Fruit fly (Drosophila melanogaster) whole organism, embryonic: ENCODE results near the gene Alp5.
A peak's percentile ranks its signal among the peaks of the same experiment; 100 is the strongest.

Experiments
- Asciz ChIP-seq: fragments of 200-800 bp; sonication (Bioruptor generic); optimal IDR thresholded peaks from 2 replicates; lab custom pipeline; 2017; ENCODE audit warnings: missing biosample characterization, mild to moderate bottlenecking, missing genetic modification characterization, missing genetic modification reagents
- Bdp1 ChIP-seq: fragments of 200-800 bp; sonication (Bioruptor generic); optimal IDR thresholded peaks from 3 replicates; lab custom pipeline; 2016; ENCODE audit warnings: missing biosample characterization, missing genetic modification characterization
- CG10267 ChIP-seq: fragments of 200-800 bp; sonication (Bioruptor generic); optimal IDR thresholded peaks from 2 replicates; lab custom pipeline; 2018; ENCODE audit warnings: missing biosample characterization, mild to moderate bottlenecking, missing genetic modification characterization, moderate library complexity
- CG11085 ChIP-seq: fragments of 200-800 bp; sonication (Bioruptor generic); IDR thresholded peaks from 2 replicates; pipeline ENCODE4 v1.3.6; 2022; ENCODE audit warnings: missing biosample characterization, missing genetic modification characterization
- CG11560 ChIP-seq: fragments of 200-800 bp; sonication (Bioruptor generic); IDR thresholded peaks from 3 replicates; pipeline ENCODE4 v1.3.6; 2022; ENCODE audit warnings: missing biosample characterization, missing genetic modification characterization
- CG1233 ChIP-seq: fragments of 200-800 bp; sonication (Bioruptor generic); optimal IDR thresholded peaks from 4 replicates; lab custom pipeline; 2018; ENCODE audit warnings: missing biosample characterization, mild to moderate bottlenecking, missing genetic modification characterization
- CG15073 ChIP-seq: fragments of 200-800 bp; sonication (Bioruptor generic); optimal IDR thresholded peaks from 2 replicates; lab custom pipeline; 2016; ENCODE audit warnings: missing biosample characterization, missing genetic modification characterization
- CG15269 ChIP-seq: fragments of 200-800 bp; sonication (Bioruptor generic); optimal IDR thresholded peaks from 2 replicates; lab custom pipeline; 2018; ENCODE audit warnings: missing biosample characterization, mild to moderate bottlenecking, missing genetic modification characterization, moderate library complexity
- CG1602 ChIP-seq: fragments of 200-800 bp; sonication (Bioruptor generic); optimal IDR thresholded peaks from 3 replicates; lab custom pipeline; 2016; ENCODE audit warnings: missing biosample characterization, missing genetic modification characterization
- CG16815 ChIP-seq: fragments of 200-800 bp; sonication (Bioruptor generic); optimal IDR thresholded peaks from 3 replicates; lab custom pipeline; 2017; ENCODE audit warnings: missing biosample characterization, mild to moderate bottlenecking, missing genetic modification characterization
- CG16863 ChIP-seq: fragments of 200-800 bp; sonication (Bioruptor generic); optimal IDR thresholded peaks from 3 replicates; lab custom pipeline; 2016; ENCODE audit warnings: missing biosample characterization, missing genetic modification characterization
- CG2889 ChIP-seq: fragments of 200-800 bp; sonication (Bioruptor generic); IDR thresholded peaks from 3 replicates; pipeline ENCODE4 v1.3.6; 2022; ENCODE audit warnings: missing biosample characterization, missing genetic modification characterization
- CG31388 ChIP-seq: fragments of 200-800 bp; sonication (Bioruptor generic); optimal IDR thresholded peaks from 2 replicates; lab custom pipeline; 2016; ENCODE audit warnings: missing biosample characterization, missing genetic modification characterization
- CG32772 ChIP-seq: fragments of 200-800 bp; sonication (Bioruptor generic); IDR thresholded peaks from 2 replicates; pipeline ENCODE4 v1.3.6; 2022; ENCODE audit warnings: missing biosample characterization, missing genetic modification characterization
- CG4730 ChIP-seq: fragments of 200-800 bp; sonication (Bioruptor generic); IDR thresholded peaks from 2 replicates; pipeline ENCODE4 v1.3.6; 2022; ENCODE audit warnings: missing biosample characterization, missing genetic modification characterization
- CG4820 ChIP-seq: fragments of 200-800 bp; sonication (Bioruptor generic); optimal IDR thresholded peaks from 3 replicates; lab custom pipeline; 2016; ENCODE audit warnings: missing biosample characterization, missing genetic modification characterization
- CG5245 ChIP-seq: fragments of 200-800 bp; sonication (Bioruptor generic); optimal IDR thresholded peaks from 3 replicates; lab custom pipeline; 2016; ENCODE audit warnings: missing biosample characterization, missing genetic modification characterization
- CG6175 ChIP-seq: fragments of 200-800 bp; sonication (Bioruptor generic); IDR thresholded peaks from 3 replicates; pipeline ENCODE4 v1.3.6; 2022; ENCODE audit warnings: missing biosample characterization, missing genetic modification characterization
- CG6765 ChIP-seq: fragments of 200-800 bp; sonication (Bioruptor generic); optimal IDR thresholded peaks from 3 replicates; lab custom pipeline; 2017; ENCODE audit warnings: missing biosample characterization, mild to moderate bottlenecking, missing genetic modification characterization
- CG7271 ChIP-seq: fragments of 200-800 bp; sonication (Bioruptor generic); optimal IDR thresholded peaks from 2 replicates; lab custom pipeline; 2018; ENCODE audit warnings: missing biosample characterization, mild to moderate bottlenecking, missing genetic modification characterization, moderate library complexity
- CG7963 ChIP-seq: fragments of 200-800 bp; sonication (Bioruptor generic); IDR thresholded peaks from 3 replicates; pipeline ENCODE4 v1.3.6; 2022; ENCODE audit warnings: missing biosample characterization, missing genetic modification characterization; ENCODE audit not compliant: partially characterized antibody
- Camta ChIP-seq: fragments of 200-800 bp; sonication (Bioruptor generic); optimal IDR thresholded peaks from 2 replicates; lab custom pipeline; 2016; ENCODE audit warnings: missing biosample characterization, missing genetic modification characterization
- Chrac-16 ChIP-seq: fragments of 200-800 bp; sonication (Bioruptor generic); optimal IDR thresholded peaks from 3 replicates; lab custom pipeline; 2016; ENCODE audit warnings: missing biosample characterization, missing genetic modification characterization
- Dip2 ChIP-seq: fragments of 200-800 bp; sonication (Bioruptor generic); IDR thresholded peaks from 2 replicates; pipeline ENCODE4 v1.3.6; 2022; ENCODE audit warnings: missing biosample characterization, missing genetic modification characterization
- Dp ChIP-seq: fragments of 200-800 bp; sonication (Bioruptor generic); optimal IDR thresholded peaks from 2 replicates; lab custom pipeline; 2018; ENCODE audit warnings: missing biosample characterization, mild to moderate bottlenecking, missing genetic modification characterization, moderate library complexity
- Fer3 ChIP-seq: fragments of 200-800 bp; sonication (Bioruptor generic); optimal IDR thresholded peaks from 2 replicates; lab custom pipeline; 2018; ENCODE audit warnings: missing biosample characterization, mild to moderate bottlenecking, missing genetic modification characterization, moderate library complexity
- Hand ChIP-seq: fragments of 200-800 bp; sonication (Bioruptor generic); optimal IDR thresholded peaks from 2 replicates; lab custom pipeline; 2017; ENCODE audit warnings: mild to moderate bottlenecking, missing biosample characterization, missing genetic modification reagents, missing genetic modification characterization
- Hmr ChIP-seq: fragments of 200-800 bp; sonication (Bioruptor generic); optimal IDR thresholded peaks from 3 replicates; lab custom pipeline; 2017; ENCODE audit warnings: mild to moderate bottlenecking, missing biosample characterization, missing genetic modification reagents, missing genetic modification characterization
- NC2α ChIP-seq: fragments of 200-800 bp; sonication (Bioruptor generic); optimal IDR thresholded peaks from 2 replicates; lab custom pipeline; 2016; ENCODE audit warnings: missing biosample characterization, missing genetic modification characterization
- NC2β ChIP-seq: fragments of 200-800 bp; sonication (Bioruptor generic); optimal IDR thresholded peaks from 2 replicates; lab custom pipeline; 2016; ENCODE audit warnings: missing biosample characterization, missing genetic modification characterization
- Neu2 ChIP-seq: fragments of 200-800 bp; sonication (Bioruptor generic); optimal IDR thresholded peaks from 3 replicates; lab custom pipeline; 2016; ENCODE audit warnings: missing biosample characterization, missing genetic modification characterization, borderline replicate concordance
- Nf-YB ChIP-seq: fragments of 200-800 bp; sonication (Bioruptor generic); optimal IDR thresholded peaks from 3 replicates; lab custom pipeline; 2019; ENCODE audit warnings: missing biosample characterization, mild to moderate bottlenecking, missing genetic modification characterization, moderate library complexity
- Rx ChIP-seq: fragments of 200-800 bp; sonication (Bioruptor generic); IDR thresholded peaks from 2 replicates; pipeline ENCODE4 v1.3.6; 2022; ENCODE audit warnings: missing biosample characterization, missing genetic modification characterization
- Sry-δ ChIP-seq: fragments of 200-800 bp; sonication (Bioruptor generic); optimal IDR thresholded peaks from 2 replicates; lab custom pipeline; 2016; ENCODE audit warnings: missing biosample characterization, missing genetic modification characterization
- Stat92E ChIP-seq, 3 experiments: fragments of >200 bp in 2 of 3; fragments of 200-800 bp in 1 of 3; sonication (Bioruptor generic) in 1 of 3; optimal IDR thresholded peaks; 2 replicates each; lab custom pipeline; 2017 to 2019; ENCODE audit warnings: missing biosample characterization in 3 of 3, missing genetic modification characterization in 3 of 3, mild to moderate bottlenecking in 1 of 3, moderate library complexity in 1 of 3
- bbx ChIP-seq: fragments of 200-800 bp; sonication (Bioruptor generic); IDR thresholded peaks from 2 replicates; pipeline ENCODE4 v1.3.6; 2022; ENCODE audit warnings: missing biosample characterization, missing genetic modification characterization; ENCODE audit not compliant: partially characterized antibody
- bsh ChIP-seq, 2 experiments: fragments of 200-800 bp; sonication (Bioruptor generic); optimal IDR thresholded peaks; 2 replicates each; lab custom pipeline; 2017 to 2018; ENCODE audit warnings: mild to moderate bottlenecking in 2 of 2, missing biosample characterization in 2 of 2, missing genetic modification characterization in 2 of 2, moderate library complexity in 1 of 2
- chn ChIP-seq: fragments of 200-800 bp; sonication (Bioruptor generic); optimal IDR thresholded peaks from 2 replicates; lab custom pipeline; 2016; ENCODE audit warnings: missing biosample characterization, missing genetic modification characterization
- ems ChIP-seq: fragments of 200-800 bp; sonication (Bioruptor generic); optimal IDR thresholded peaks from 3 replicates; lab custom pipeline; 2016; ENCODE audit warnings: missing biosample characterization, missing genetic modification characterization
- gem ChIP-seq: fragments of 200-800 bp; sonication (Bioruptor generic); optimal IDR thresholded peaks from 2 replicates; lab custom pipeline; 2019; ENCODE audit warnings: missing biosample characterization, mild to moderate bottlenecking, missing genetic modification characterization, moderate library complexity
- knrl ChIP-seq: fragments of 200-800 bp; sonication (Bioruptor generic); IDR thresholded peaks from 3 replicates; pipeline ENCODE4 v1.3.6; 2022; ENCODE audit warnings: missing biosample characterization, missing genetic modification characterization; ENCODE audit not compliant: partially characterized antibody
- p53 ChIP-seq: fragments of 200-800 bp; sonication (Bioruptor generic); optimal IDR thresholded peaks from 2 replicates; lab custom pipeline; 2016; ENCODE audit warnings: missing biosample characterization, missing genetic modification characterization
- pita ChIP-seq: fragments of 200-800 bp; sonication (Bioruptor generic); optimal IDR thresholded peaks from 2 replicates; lab custom pipeline; 2017; ENCODE audit warnings: missing biosample characterization, mild to moderate bottlenecking, missing genetic modification characterization
- seq ChIP-seq: fragments of 200-800 bp; sonication (Bioruptor generic); IDR thresholded peaks from 2 replicates; pipeline ENCODE4 v1.3.6; 2022; ENCODE audit warnings: missing biosample characterization, missing genetic modification characterization
- ssp ChIP-seq: fragments of 200-800 bp; sonication (Bioruptor generic); IDR thresholded peaks from 2 replicates; pipeline ENCODE4 v1.3.6; 2022; ENCODE audit warnings: missing biosample characterization, missing genetic modification characterization
- wek ChIP-seq: fragments of 200-800 bp; sonication (Bioruptor generic); optimal IDR thresholded peaks from 3 replicates; lab custom pipeline; 2018; ENCODE audit warnings: missing biosample characterization, mild to moderate bottlenecking, missing genetic modification characterization, moderate library complexity
- yki ChIP-seq: fragments of >200 bp; optimal IDR thresholded peaks from 3 replicates; lab custom pipeline; 2018

The Alp5 gene

DNA sequence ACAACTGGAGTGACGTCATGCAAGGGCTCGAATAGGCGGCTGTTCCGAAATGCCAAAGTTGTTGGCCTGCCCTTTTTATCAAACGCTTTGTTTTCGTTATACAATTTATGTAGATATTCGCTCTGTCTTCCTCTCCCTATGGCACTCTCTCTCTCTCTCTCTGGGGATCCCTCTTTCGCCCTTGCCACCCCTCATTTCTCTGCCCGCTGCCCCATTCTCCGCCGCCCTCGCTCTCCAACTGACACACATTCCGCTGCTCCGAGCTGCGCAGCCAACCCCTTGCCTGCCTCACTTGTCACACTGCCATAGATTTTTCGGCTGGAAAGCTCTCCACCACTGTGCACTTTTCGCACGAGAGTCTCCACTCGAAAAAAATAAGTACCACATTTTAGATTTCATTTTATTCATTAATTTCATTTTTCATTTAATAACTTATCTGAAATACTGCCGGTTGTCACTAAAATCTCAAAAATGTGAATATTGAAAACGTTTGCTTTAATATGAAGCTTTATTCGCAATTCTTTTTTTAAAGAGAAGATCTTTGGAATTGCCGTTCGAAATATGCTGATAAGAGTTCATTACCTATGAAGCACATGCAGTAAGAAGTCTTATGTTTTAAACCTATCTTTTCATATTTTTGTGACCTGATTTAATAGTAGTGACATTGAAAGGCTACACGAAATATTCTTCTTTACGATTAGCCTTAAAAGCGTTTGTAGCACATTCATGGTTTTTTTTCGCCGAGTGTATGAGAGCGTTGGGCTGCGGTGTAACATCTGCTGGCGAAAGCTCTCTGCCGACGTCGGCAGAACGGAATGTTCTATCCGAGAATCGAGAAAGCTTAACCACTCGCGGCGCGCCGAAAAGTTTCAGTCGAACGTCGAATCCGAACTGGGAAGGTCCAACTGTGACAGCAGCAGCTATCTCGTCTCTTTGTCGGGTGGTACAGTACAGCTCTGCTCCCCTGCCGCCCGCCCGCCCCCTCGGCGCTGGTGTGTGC lies 49.6 kb downstream of the Alp5 start (continued):
- TF ChIP-seq Dp (GFP tag; lab: Kevin White, UChicago) = no peak
- peak; percentile 79 for TF ChIP-seq CG4820
- TF ChIP-seq Camta (GFP tag; lab: Kevin White, UChicago) = peak; percentile 63
- TF ChIP-seq bbx (GFP tag; lab: Robert Waterston, UW) = peak; percentile 54; the same call in 1 of the 2 replicates
- TF ChIP-seq Hand (GFP tag; lab: Kevin White, UChicago) = peak; percentile 89
- TF ChIP-seq CG10267 (tag; lab: Kevin White, UChicago) = peak; percentile 79
- no peak for TF ChIP-seq CG11085
- peak; percentile 34 for TF ChIP-seq yki (lab: Kevin White, UChicago)
- no peak for TF ChIP-seq seq (GFP tag; lab: Robert Waterston, UW)
- TF ChIP-seq ssp = peak; percentile 32; the same call in 1 of the 2 replicates
- peak; percentile 78 for TF ChIP-seq CG16815
- TF ChIP-seq CG1233 = peak; percentile 93
- TF ChIP-seq CG16863 (GFP tag; lab: Kevin White, UChicago) = peak; percentile 78
- TF ChIP-seq wek (GFP tag; lab: Kevin White, UChicago) = no peak
- TF ChIP-seq CG6175 (GFP tag; lab: Robert Waterston, UW) = peak; percentile 52; the same call in 2 of the 3 replicates
- peak; percentile 61 for TF ChIP-seq chn (GFP tag; lab: Kevin White, UChicago)
- peak; percentile 77 for TF ChIP-seq Chrac-16 (GFP tag; lab: Kevin White, UChicago)
- peak; percentile 54; the same call in 1 of the 3 replicates for TF ChIP-seq CG11560
- peak; percentile 89 for TF ChIP-seq CG15269 (tag; lab: Kevin White, UChicago)
- TF ChIP-seq Hmr (GFP tag; lab: Kevin White, UChicago) = peak; percentile 93
- peak; percentile 6 for TF ChIP-seq CG15073 (GFP tag; lab: Kevin White, UChicago)
- 0 out of 2 replicates have a peak, but pooled peaks have one; percentile 3 for TF ChIP-seq Rx (GFP tag; lab: Robert Waterston, UW)
- peak; percentile 1 for TF ChIP-seq Neu2 (GFP tag; lab: Kevin White, UChicago)
- TF ChIP-seq CG2889 (GFP tag; lab: Robert Waterston, UW) = 0 out of 3 replicates have a peak, but pooled peaks have one; percentile 15
- TF ChIP-seq CG6765 (GFP tag; lab: Kevin White, UChicago) = peak; percentile 92
- TF ChIP-seq gem (tag; lab: Kevin White, UChicago) = peak; percentile 91
- TF ChIP-seq ems (GFP tag; lab: Kevin White, UChicago) = peak; percentile 75
- TF ChIP-seq Nf-YB (GFP tag; lab: Kevin White, UChicago) = peak; percentile 72
- TF ChIP-seq p53 = peak; percentile 72
- TF ChIP-seq CG7963 (GFP tag; lab: Robert Waterston, UW) = no peak
- peak; percentile 76 for TF ChIP-seq Asciz (GFP tag; lab: Kevin White, UChicago)
- peak in 1 of 2 experiments; percentile 70 for TF ChIP-seq bsh (GFP tag; optimal IDR thresholded peaks at IDR 0.05; lab: Kevin White, UChicago)
- no peak for TF ChIP-seq Stat92E (GFP tag; optimal IDR thresholded peaks at IDR 0.05; lab: Kevin White, UChicago)
- TF ChIP-seq Fer3 = peak; percentile 80
- TF ChIP-seq CG31388 (GFP tag; lab: Kevin White, UChicago) = peak; percentile 2
- peak; percentile 45 for TF ChIP-seq Sry-δ (GFP tag; lab: Kevin White, UChicago)
- peak; percentile 67 for TF ChIP-seq CG5245 (GFP tag; lab: Kevin White, UChicago)
- TF ChIP-seq pita (GFP tag; lab: Kevin White, UChicago) = no peak
- peak; percentile 76 for TF ChIP-seq CG1602 (GFP tag; lab: Kevin White, UChicago)
- TF ChIP-seq knrl (GFP tag; lab: Robert Waterston, UW) = peak; percentile 14; the same call in 1 of the 3 replicates
- TF ChIP-seq CG32772 = peak; percentile 54; the same call in 1 of the 2 replicates
- peak; percentile 27; the same call in 1 of the 2 replicates for TF ChIP-seq CG4730 (GFP tag; lab: Robert Waterston, UW)
- TF ChIP-seq Dip2 (GFP tag; lab: Robert Waterston, UW) = no peak
- TF ChIP-seq NC2β = peak; percentile 50
- TF ChIP-seq Bdp1 (GFP tag; lab: Kevin White, UChicago) = peak; percentile 62
- TF ChIP-seq NC2α (GFP tag; lab: Kevin White, UChicago) = peak; percentile 39
- TF ChIP-seq CG7271 (tag; lab: Kevin White, UChicago) = peak; percentile 25
